Worm (Caenorhabditis elegans): ENCODE measurements around the gene C02G6.2.

C02G6.2 gene

ce11 chrV:5835979-5836615 is 35.8 kb upstream of the C02G6.2 start:
- TF ChIP-seq lin-40 (tag; optimal IDR thresholded peaks at IDR 0.05) = peak; percentile 70
- TF ChIP-seq die-1 (tag; optimal IDR thresholded peaks at IDR 0.05) = peak; percentile 4
- peak; percentile 65 for TF ChIP-seq repo-1 (tag; optimal IDR thresholded peaks at IDR 0.05)
- TF ChIP-seq efl-1 (GFP tag; optimal IDR thresholded peaks at IDR 0.05) = no peak
- peak; percentile 95 for TF ChIP-seq egrh-3 (GFP tag; IDR thresholded peaks at IDR 0.05)
- peak; percentile 10; the same call in 1 of the 2 replicates for TF ChIP-seq Y56A3A.18 (GFP tag; IDR thresholded peaks at IDR 0.05)
- TF ChIP-seq K12H6.12 (tag; optimal IDR thresholded peaks at IDR 0.05) = no peak
- no peak for TF ChIP-seq nhr-90 (tag; optimal IDR thresholded peaks at IDR 0.05)
- no peak for TF ChIP-seq rpc-1 (optimal IDR thresholded peaks at IDR 0.05)
- TF ChIP-seq rpc-1 (tag; optimal IDR thresholded peaks at IDR 0.05) = no peak
- TF ChIP-seq Y53G8AR.9 (GFP tag; conservative IDR thresholded peaks at IDR 0.05) = peak; percentile 32; the same call in 1 of the 2 replicates
- peak; percentile 20 for TF ChIP-seq lin-54 (GFP tag; optimal IDR thresholded peaks at IDR 0.05)
- peak; percentile 77 for TF ChIP-seq lin-26 (GFP tag; IDR thresholded peaks at IDR 0.05)
- peak; percentile 94 for TF ChIP-seq ztf-26 (tag; optimal IDR thresholded peaks at IDR 0.05)
- no peak for TF ChIP-seq let-607 (tag; optimal IDR thresholded peaks at IDR 0.05)
- TF ChIP-seq Y67H2A.10 (GFP tag; conservative IDR thresholded peaks at IDR 0.05) = no peak
- TF ChIP-seq K11D2.4 (GFP tag; IDR thresholded peaks at IDR 0.05) = 0 out of 2 replicates have a peak, but pooled peaks have one; percentile 15
- TF ChIP-seq B0336.3 (GFP tag; IDR thresholded peaks at IDR 0.05) = peak; percentile 65; the same call in 1 of the 2 replicates
- TF ChIP-seq zfh-2 (GFP tag; conservative IDR thresholded peaks at IDR 0.05) = peak; percentile 95
- no peak for TF ChIP-seq F52B5.7 (tag; optimal IDR thresholded peaks at IDR 0.05)
- peak; percentile 47 for TF ChIP-seq F22D6.2 (tag; optimal IDR thresholded peaks at IDR 0.05)
- peak; percentile 47 for TF ChIP-seq mcd-1 (GFP tag; IDR thresholded peaks at IDR 0.05)
- TF ChIP-seq hsf-1 (GFP tag; IDR thresholded peaks at IDR 0.05) = 0 out of 2 replicates have a peak, but pooled peaks have one; percentile 20

DNA sequence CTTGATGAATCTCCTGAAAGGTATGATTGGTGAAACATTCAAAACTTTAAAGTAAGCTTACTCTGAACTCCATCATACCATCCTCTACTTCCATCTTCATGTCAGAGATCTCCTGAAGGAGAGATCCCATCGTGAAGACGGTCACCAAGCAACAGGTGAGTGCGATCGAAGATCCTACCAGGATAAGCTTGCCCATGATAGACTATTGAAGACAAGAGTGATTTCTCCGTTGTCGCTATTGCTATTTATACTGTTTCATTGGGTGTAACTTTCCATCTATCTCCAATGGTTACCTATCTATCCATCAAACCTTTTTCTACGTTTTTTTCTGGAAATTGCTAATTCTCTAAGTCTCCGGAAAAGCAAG is 35.3 kb upstream of the C02G6.2 start, which contains the start of gene col-140:
col-140 (minus strand) TSS at position 219 of the 367 bp plus-strand sequence.
- peak; percentile 51 for TF ChIP-seq lin-40 (tag; optimal IDR thresholded peaks at IDR 0.05)
- TF ChIP-seq him-1 (tag; optimal IDR thresholded peaks at IDR 0.05) = no peak

- peak; percentile 26 for TF ChIP-seq fkh-3 (tag; optimal IDR thresholded peaks at IDR 0.05)
- TF ChIP-seq ZK185.1 (tag; optimal IDR thresholded peaks at IDR 0.05; ENCODE audit: poor library complexity, severe bottlenecking) = peak; percentile 75
- TF ChIP-seq ceh-27 (GFP tag; optimal IDR thresholded peaks at IDR 0.05) = no peak
- no peak for TF ChIP-seq F23B12.7 (tag; optimal IDR thresholded peaks at IDR 0.05; ENCODE audit: insufficient read depth)
- TF ChIP-seq F37B4.10 (GFP tag; IDR thresholded peaks at IDR 0.05) = 0 out of 2 replicates have a peak, but pooled peaks have one; percentile 43
- TF ChIP-seq chd-7 (tag; optimal IDR thresholded peaks at IDR 0.05) = peak; percentile 25
- no peak for TF ChIP-seq attf-3 (GFP tag; conservative IDR thresholded peaks at IDR 0.05)
- no peak for TF ChIP-seq Y67H2A.10 (GFP tag; conservative IDR thresholded peaks at IDR 0.05)
- 0 out of 2 replicates have a peak, but pooled peaks have one; percentile 56 for TF ChIP-seq Y95B8A.8 (GFP tag; IDR thresholded peaks at IDR 0.05)
- no peak for TF ChIP-seq pha-4 (tag; optimal IDR thresholded peaks at IDR 0.05)
- TF ChIP-seq ceh-91 (GFP tag; IDR thresholded peaks at IDR 0.05) = no peak
- no peak for TF ChIP-seq T26A5.8 (tag; optimal IDR thresholded peaks at IDR 0.05)
- TF ChIP-seq xnd-1 (tag; optimal IDR thresholded peaks at IDR 0.05) = no peak
- TF ChIP-seq ceh-100 (GFP tag; IDR thresholded peaks at IDR 0.05) = no peak
- TF ChIP-seq nhr-27 (tag; optimal IDR thresholded peaks at IDR 0.05) = no peak
- TF ChIP-seq D2030.7 (GFP tag; IDR thresholded peaks at IDR 0.05) = no peak
- TF ChIP-seq bed-1 (GFP tag; IDR thresholded peaks at IDR 0.05) = no peak
- TF ChIP-seq ama-1 (optimal IDR thresholded peaks at IDR 0.05) = peak; percentile 47
- TF ChIP-seq ama-1 (GFP tag; optimal IDR thresholded peaks at IDR 0.05) = no peak
- no peak for TF ChIP-seq rcor-1 (GFP tag; IDR thresholded peaks at IDR 0.05)
- no peak for TF ChIP-seq hmg-20 (GFP tag; IDR thresholded peaks at IDR 0.05)
- TF ChIP-seq him-1 (tag; optimal IDR thresholded peaks at IDR 0.05) = no peak
- TF ChIP-seq F49E8.2 (tag; optimal IDR thresholded peaks at IDR 0.05; ENCODE audit: insufficient read depth) = no peak
These were observed 33.1 kb upstream of the C02G6.2 start, which contains the start of gene F26F12.2 for ce11 chrV:5838576-5839366. F26F12.2 (minus strand) TSS chrV:5838613.

All from whole organism, young adult.